Fruit fly (Drosophila melanogaster) whole organism, prepupa: Measurements from ENCODE around the gene CG7329.

ENCODE experiments used
- Blimp-1 ChIP-seq: fragments of 200-800 bp; sonication (Bioruptor generic); optimal IDR thresholded peaks from 3 replicates; lab custom pipeline; 2017; ENCODE audit warnings: missing biosample characterization, missing genetic modification characterization, mild to moderate bottlenecking, moderate library complexity, missing genetic modification reagents
- CG10631 ChIP-seq: fragments of 200-800 bp; sonication (Bioruptor generic); optimal IDR thresholded peaks from 2 replicates; lab custom pipeline; 2016; ENCODE audit warnings: missing biosample characterization, missing genetic modification characterization
- CG10669 ChIP-seq: fragments of 200-800 bp; sonication (Bioruptor generic); optimal IDR thresholded peaks from 3 replicates; lab custom pipeline; 2018; ENCODE audit warnings: missing biosample characterization, mild to moderate bottlenecking, missing genetic modification characterization, moderate library complexity
- CG15336 ChIP-seq: fragments of 200-800 bp; sonication (Bioruptor generic); IDR thresholded peaks from 2 replicates; pipeline ENCODE4 v1.3.6; 2022; ENCODE audit warnings: missing biosample characterization, missing genetic modification characterization
- CG3032 ChIP-seq: fragments of 200-800 bp; optimal IDR thresholded peaks from 2 replicates; lab custom pipeline; 2019; ENCODE audit warnings: missing biosample characterization, mild to moderate bottlenecking, missing genetic modification characterization, moderate library complexity
- CG31627 ChIP-seq: fragments of 200-800 bp; sonication (Bioruptor generic); optimal IDR thresholded peaks from 3 replicates; lab custom pipeline; 2016; ENCODE audit warnings: missing biosample characterization, missing genetic modification characterization
- CG32006 ChIP-seq: fragments of 200-800 bp; sonication (Bioruptor generic); optimal IDR thresholded peaks from 3 replicates; lab custom pipeline; 2017; ENCODE audit warnings: missing biosample characterization, mild to moderate bottlenecking, missing genetic modification characterization
- CG3919 ChIP-seq: fragments of 200-800 bp; sonication (Bioruptor generic); optimal IDR thresholded peaks from 3 replicates; lab custom pipeline; 2016; ENCODE audit warnings: missing biosample characterization, missing genetic modification characterization
- CG4318 ChIP-seq: fragments of 200-800 bp; sonication (Bioruptor generic); optimal IDR thresholded peaks from 3 replicates; lab custom pipeline; 2017; ENCODE audit warnings: missing biosample characterization, mild to moderate bottlenecking, missing genetic modification characterization
- CG6276 ChIP-seq: fragments of 200-800 bp; sonication (Bioruptor generic); optimal IDR thresholded peaks from 2 replicates; lab custom pipeline; 2017; ENCODE audit warnings: missing biosample characterization, mild to moderate bottlenecking, missing genetic modification characterization
- CG6808 ChIP-seq: fragments of 200-800 bp; sonication (Bioruptor generic); optimal IDR thresholded peaks from 3 replicates; lab custom pipeline; 2017; ENCODE audit warnings: missing biosample characterization, missing genetic modification characterization, mild to moderate bottlenecking, moderate library complexity, missing genetic modification reagents
- CG6854 ChIP-seq: fragments of 200-800 bp; sonication (Bioruptor generic); optimal IDR thresholded peaks from 2 replicates; lab custom pipeline; 2017; ENCODE audit warnings: missing biosample characterization, mild to moderate bottlenecking, missing genetic modification characterization
- CG7368 ChIP-seq: fragments of 200-800 bp; sonication (Bioruptor generic); optimal IDR thresholded peaks from 3 replicates; lab custom pipeline; 2016; ENCODE audit warnings: missing biosample characterization, missing genetic modification characterization
- CG8119 ChIP-seq: fragments of 200-800 bp; sonication (Bioruptor generic); IDR thresholded peaks from 3 replicates; pipeline ENCODE4 v1.3.6; 2022; ENCODE audit warnings: missing biosample characterization, missing genetic modification characterization
- CG8319 ChIP-seq: fragments of 200-800 bp; sonication (Bioruptor generic); optimal IDR thresholded peaks from 3 replicates; lab custom pipeline; 2016; ENCODE audit warnings: missing biosample characterization, missing genetic modification characterization
- CG8632 ChIP-seq: fragments of 200-800 bp; sonication (Bioruptor generic); optimal IDR thresholded peaks from 3 replicates; lab custom pipeline; 2016; ENCODE audit warnings: missing biosample characterization, missing genetic modification characterization
- Eip78C ChIP-seq: fragments of 200-800 bp; sonication (Bioruptor generic); peaks from one replicate; lab custom pipeline; 2016; ENCODE audit warnings: missing biosample characterization, missing genetic modification characterization
- Eip93F ChIP-seq: fragments of 200-800 bp; sonication (Bioruptor generic); optimal IDR thresholded peaks from 2 replicates; lab custom pipeline; 2016; ENCODE audit warnings: missing biosample characterization, mild to moderate bottlenecking, missing genetic modification characterization
- Ets96B ChIP-seq: fragments of 200-800 bp; optimal IDR thresholded peaks from 2 replicates; lab custom pipeline; 2019; ENCODE audit warnings: missing biosample characterization, mild to moderate bottlenecking, missing genetic modification characterization, moderate library complexity
- Hr38 ChIP-seq: sonication (Bioruptor generic); optimal IDR thresholded peaks from 2 replicates; lab custom pipeline; 2016; ENCODE audit warnings: missing biosample characterization, missing genetic modification characterization
- Hr39 ChIP-seq: fragments of 200-800 bp; sonication (Bioruptor generic); optimal IDR thresholded peaks from 2 replicates; lab custom pipeline; 2016; ENCODE audit warnings: missing biosample characterization, missing genetic modification characterization
- Hr4 ChIP-seq: fragments of 200-800 bp; sonication (Bioruptor generic); optimal IDR thresholded peaks from 3 replicates; lab custom pipeline; 2016; ENCODE audit warnings: missing biosample characterization, missing genetic modification characterization
- Lpt ChIP-seq: fragments of 200-800 bp; sonication (Bioruptor generic); optimal IDR thresholded peaks from 3 replicates; lab custom pipeline; 2016; ENCODE audit warnings: missing biosample characterization, missing genetic modification characterization
- Met ChIP-seq: fragments of 200-800 bp; sonication (Bioruptor generic); optimal IDR thresholded peaks from 3 replicates; lab custom pipeline; 2016; ENCODE audit warnings: missing biosample characterization, missing genetic modification characterization
- OdsH ChIP-seq: fragments of 200-800 bp; sonication (Bioruptor generic); optimal IDR thresholded peaks from 3 replicates; lab custom pipeline; 2016; ENCODE audit warnings: missing biosample characterization, missing genetic modification characterization
- Sox102F ChIP-seq: fragments of 200-800 bp; sonication (Bioruptor generic); optimal IDR thresholded peaks from 2 replicates; lab custom pipeline; 2016; ENCODE audit warnings: missing biosample characterization, mild to moderate bottlenecking, missing genetic modification characterization
- Sox14 ChIP-seq: fragments of 200-800 bp; sonication (Bioruptor generic); optimal IDR thresholded peaks from 3 replicates; lab custom pipeline; 2016; ENCODE audit warnings: missing biosample characterization, missing genetic modification characterization
- achi ChIP-seq: fragments of 200-800 bp; sonication (Bioruptor generic); optimal IDR thresholded peaks from 3 replicates; lab custom pipeline; 2016; ENCODE audit warnings: missing biosample characterization, missing genetic modification characterization
- acj6 ChIP-seq: fragments of 200-800 bp; sonication (Bioruptor generic); optimal IDR thresholded peaks from 3 replicates; lab custom pipeline; 2016; ENCODE audit warnings: missing biosample characterization, missing genetic modification characterization
- cyc ChIP-seq: fragments of 200-800 bp; sonication (Bioruptor generic); optimal IDR thresholded peaks from 3 replicates; lab custom pipeline; 2016; ENCODE audit warnings: missing biosample characterization, missing genetic modification characterization
- dac ChIP-seq: fragments of 200-800 bp; sonication (Bioruptor generic); optimal IDR thresholded peaks from 2 replicates; lab custom pipeline; 2017; ENCODE audit warnings: missing biosample characterization, mild to moderate bottlenecking, missing genetic modification characterization
- dsx ChIP-seq: fragments of 200-800 bp; optimal IDR thresholded peaks from 3 replicates; lab custom pipeline; 2019; ENCODE audit warnings: missing biosample characterization, mild to moderate bottlenecking, missing genetic modification characterization, moderate library complexity; ENCODE audit not compliant: poor library complexity, severe bottlenecking
- eg ChIP-seq: fragments of 200-800 bp; sonication (Bioruptor generic); IDR thresholded peaks from 3 replicates; pipeline ENCODE4 v1.3.6; 2022; ENCODE audit warnings: missing biosample characterization, missing genetic modification characterization
- esn ChIP-seq: fragments of 200-800 bp; sonication (Bioruptor generic); optimal IDR thresholded peaks from 2 replicates; lab custom pipeline; 2016; ENCODE audit warnings: missing biosample characterization, mild to moderate bottlenecking, missing genetic modification characterization, moderate library complexity
- fkh ChIP-seq: fragments of 200-800 bp; sonication (Bioruptor generic); optimal IDR thresholded peaks from 3 replicates; lab custom pipeline; 2017; ENCODE audit warnings: missing biosample characterization, mild to moderate bottlenecking, missing genetic modification characterization, moderate library complexity
- net ChIP-seq: fragments of 200-800 bp; sonication (Bioruptor generic); optimal IDR thresholded peaks from 3 replicates; lab custom pipeline; 2016; ENCODE audit warnings: missing biosample characterization, missing genetic modification characterization
- pdm3 ChIP-seq: fragments of 200-800 bp; sonication (Bioruptor generic); optimal IDR thresholded peaks from 3 replicates; lab custom pipeline; 2016; ENCODE audit warnings: missing biosample characterization, missing genetic modification characterization
- salr ChIP-seq, 2 experiments: fragments of 200-800 bp; sonication (Bioruptor generic); optimal IDR thresholded peaks; 3 replicates each; lab custom pipeline; 2016 to 2018; ENCODE audit warnings: missing biosample characterization in 2 of 2, missing genetic modification characterization in 2 of 2, mild to moderate bottlenecking in 1 of 2
- spab ChIP-seq: fragments of 200-800 bp; sonication (Bioruptor generic); optimal IDR thresholded peaks from 2 replicates; lab custom pipeline; 2017; ENCODE audit warnings: missing biosample characterization, mild to moderate bottlenecking, missing genetic modification characterization, missing genetic modification reagents
- ss ChIP-seq, 2 experiments: fragments of 200-800 bp; sonication (Bioruptor generic); optimal IDR thresholded peaks; 2 replicates in 1 of 2; 3 replicates in 1 of 2; lab custom pipeline; 2017 to 2018; ENCODE audit warnings: mild to moderate bottlenecking in 2 of 2, missing biosample characterization in 2 of 2, missing genetic modification characterization in 2 of 2, moderate library complexity in 1 of 2
- svp ChIP-seq: fragments of 200-800 bp; sonication (Bioruptor generic); peaks from one replicate; lab custom pipeline; 2016; ENCODE audit warnings: missing biosample characterization, missing genetic modification characterization
- topi ChIP-seq: fragments of 200-800 bp; sonication (Bioruptor generic); optimal IDR thresholded peaks from 3 replicates; lab custom pipeline; 2016; ENCODE audit warnings: missing biosample characterization, missing genetic modification characterization

The CG7329 gene

dm6 chr2L:10615889-10616288 lies 22.4 kb downstream of the CG7329 start (continued):
- TF ChIP-seq dsx (peak; percentile 40), cyc (peak; percentile 48), Lpt (GFP tag; lab: Kevin White, UChicago) (no peak), Eip78C (GFP tag; lab: Kevin White, UChicago) (peak; percentile 92), CG3919 (GFP tag; lab: Kevin White, UChicago) (peak; percentile 62), fkh (GFP tag; lab: Kevin White, UChicago) (no peak), CG32006 (GFP tag; lab: Kevin White, UChicago) (peak; percentile 54), OdsH (GFP tag; lab: Kevin White, UChicago) (peak; percentile 69), CG6808 (GFP tag; lab: Kevin White, UChicago) (peak; percentile 42), CG6854 (peak; percentile 37), spab (GFP tag; lab: Kevin White, UChicago) (peak; percentile 52), eg (GFP tag; lab: Robert Waterston, UW) (peak; percentile 49; the same call in 2 of the 3 replicates), CG10669 (GFP tag; lab: Kevin White, UChicago) (peak; percentile 47), Hr38 (GFP tag; lab: Kevin White, UChicago) (no peak), Sox14 (GFP tag; lab: Kevin White, UChicago) (peak; percentile 53), CG8632 (peak; percentile 54), svp (peak; percentile 88), Hr4 (peak; percentile 36)

DNA sequence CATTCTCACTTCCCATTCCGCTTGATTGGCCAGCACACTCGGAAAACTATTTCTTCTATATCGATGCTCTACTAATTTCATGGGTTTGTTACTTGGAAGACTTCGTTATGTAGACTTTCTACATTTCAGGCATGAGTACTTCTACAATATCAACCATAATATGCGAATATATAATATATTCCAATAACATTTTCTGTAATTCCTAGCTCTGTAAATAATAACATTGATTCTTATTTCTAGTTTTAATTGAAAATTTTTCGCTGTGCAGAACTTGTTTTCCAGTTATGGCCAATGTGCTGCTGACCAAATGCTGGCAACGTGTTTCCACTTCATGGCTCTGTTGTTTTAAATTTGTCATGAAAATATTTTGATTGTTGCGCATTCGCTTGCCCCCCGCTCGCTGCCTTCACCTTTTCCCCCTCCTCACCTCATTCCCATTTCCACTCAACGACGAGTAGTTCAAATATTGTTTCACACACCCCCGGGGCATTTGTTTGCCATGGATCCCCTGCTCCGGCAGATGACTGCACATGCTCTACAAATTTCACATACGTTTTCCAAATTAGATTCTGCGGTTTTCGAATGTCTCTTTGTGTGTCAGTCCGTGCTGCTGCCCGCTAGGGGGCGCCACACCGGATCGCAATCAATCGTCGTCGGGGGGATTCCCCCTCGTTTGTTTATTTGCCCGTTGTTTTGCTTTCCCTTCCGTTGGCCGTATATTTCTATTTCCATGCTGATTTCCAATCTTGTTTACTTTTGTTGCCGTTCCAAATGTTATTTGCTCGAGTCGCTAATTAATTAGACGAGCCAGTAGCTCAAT lies 23.4 kb downstream of the CG7329 start:
- TF ChIP-seq Hr4 (no peak), Eip78C (GFP tag; lab: Kevin White, UChicago) (peak; percentile 61), acj6 (GFP tag; lab: Kevin White, UChicago) (peak; percentile 17), Ets96B (tag; lab: Kevin White, UChicago) (peak; percentile 16), CG8119 (no peak), esn (peak; percentile 3), CG10669 (GFP tag; lab: Kevin White, UChicago) (peak; percentile 15), achi (GFP tag; lab: Kevin White, UChicago) (peak; percentile 20), CG10631 (GFP tag; lab: Kevin White, UChicago) (peak; percentile 35), eg (GFP tag; lab: Robert Waterston, UW) (0 out of 3 replicates have a peak, but pooled peaks have one; percentile 7), fkh (GFP tag; lab: Kevin White, UChicago) (peak; percentile 48), dsx (peak; percentile 3), salr (GFP tag; optimal IDR thresholded peaks at IDR 0.05; lab: Kevin White, UChicago) (peak in 1 of 2 experiments; percentile 17), CG6808 (GFP tag; lab: Kevin White, UChicago) (peak; percentile 5), ss (GFP tag; optimal IDR thresholded peaks at IDR 0.05; lab: Kevin White, UChicago) (no peak), CG15336 (peak; percentile 38), CG31627 (GFP tag; lab: Kevin White, UChicago) (no peak), pdm3 (GFP tag; lab: Kevin White, UChicago) (peak; percentile 7), CG3032 (tag; lab: Kevin White, UChicago) (peak; percentile 26), OdsH (GFP tag; lab: Kevin White, UChicago) (peak; percentile 28), CG32006 (GFP tag; lab: Kevin White, UChicago) (peak; percentile 45), CG6276 (GFP tag; lab: Kevin White, UChicago) (peak; percentile 23), CG4318 (GFP tag; lab: Kevin White, UChicago) (no peak), topi (GFP tag; lab: Kevin White, UChicago) (no peak)
- TF ChIP-seq, all 60 proteins: peak for 18

DNA sequence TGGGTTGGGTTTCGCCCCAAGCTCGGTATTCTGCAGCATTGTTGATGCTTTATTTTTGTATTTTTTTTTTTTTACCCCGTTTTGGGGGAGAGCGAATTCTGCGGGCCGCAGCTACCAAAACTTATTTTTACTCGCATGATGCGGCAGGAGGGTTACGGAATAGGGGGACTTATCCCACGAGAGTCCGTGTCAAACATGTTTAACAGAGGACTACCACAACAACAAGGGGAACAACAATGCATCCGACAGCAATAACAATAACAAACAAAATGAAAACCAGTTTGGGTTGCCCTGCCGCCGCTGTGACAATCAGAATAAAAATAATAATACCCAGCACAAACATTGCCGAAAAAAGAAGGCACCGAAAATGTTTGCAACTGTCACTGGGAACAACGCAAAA lies 25.2 kb downstream of the CG7329 start:
- TF ChIP-seq dac (GFP tag; lab: Kevin White, UChicago) = no peak
- TF ChIP-seq CG10669 (GFP tag; lab: Kevin White, UChicago) = no peak
- TF ChIP-seq net (GFP tag; lab: Kevin White, UChicago) = no peak
- peak; percentile 19 for TF ChIP-seq CG6854
- peak; percentile 16 for TF ChIP-seq CG6808 (GFP tag; lab: Kevin White, UChicago)
- TF ChIP-seq Lpt (GFP tag; lab: Kevin White, UChicago) = no peak
- no peak for TF ChIP-seq Hr38 (GFP tag; lab: Kevin White, UChicago)
- TF ChIP-seq Ets96B (tag; lab: Kevin White, UChicago) = no peak
- TF ChIP-seq Eip93F (GFP tag; lab: Kevin White, UChicago) = no peak
- peak; percentile 17 for TF ChIP-seq Eip78C (GFP tag; lab: Kevin White, UChicago)
- no peak for TF ChIP-seq Met (GFP tag; lab: Kevin White, UChicago)
- TF ChIP-seq Sox102F = peak; percentile 37
- no peak for TF ChIP-seq achi (GFP tag; lab: Kevin White, UChicago)
- TF ChIP-seq eg (GFP tag; lab: Robert Waterston, UW) = no peak
- TF ChIP-seq CG8319 (GFP tag; lab: Kevin White, UChicago) = no peak
- TF ChIP-seq salr (GFP tag; optimal IDR thresholded peaks at IDR 0.05; lab: Kevin White, UChicago) = no peak
- no peak for TF ChIP-seq CG15336
- no peak for TF ChIP-seq CG31627 (GFP tag; lab: Kevin White, UChicago)
- no peak for TF ChIP-seq esn
- no peak for TF ChIP-seq Hr39
- TF ChIP-seq CG3919 (GFP tag; lab: Kevin White, UChicago) = no peak
- no peak for TF ChIP-seq CG10631 (GFP tag; lab: Kevin White, UChicago)
- TF ChIP-seq CG7368 (GFP tag; lab: Kevin White, UChicago) = no peak
- TF ChIP-seq Blimp-1 = peak; percentile 19
- TF ChIP-seq svp = peak; percentile 58
- no peak for TF ChIP-seq CG32006 (GFP tag; lab: Kevin White, UChicago)
- no peak for TF ChIP-seq CG8632
